Worm (Caenorhabditis elegans) whole organism, L3 larva: ENCODE data around the gene lipl-8.
"Not testable (repeated sequence)": the region's sequence is repeated elsewhere in the genome, so short reads cannot be mapped to it uniquely, and the experiment has no call there.

Experiments
- R02D3.7 ChIP-seq: fragments of 150-350 bp; optimal IDR thresholded peaks from 2 replicates; lab custom pipeline; 2014; ENCODE audit warnings: missing biosample characterization, missing genetic modification characterization
- ZK546.5 ChIP-seq: sonication (generic microtip); optimal IDR thresholded peaks from 2 replicates; lab custom pipeline; 2017; ENCODE audit warnings: missing biosample characterization, missing genetic modification characterization
- aly-2 ChIP-seq: fragments of 150-350 bp; optimal IDR thresholded peaks from 2 replicates; lab custom pipeline; 2014; ENCODE audit warnings: missing biosample characterization, missing genetic modification characterization
- ama-1 ChIP-seq: fragments of 150-350 bp; optimal IDR thresholded peaks from 2 replicates; lab custom pipeline; 2018
- ceh-82 ChIP-seq: fragments of 150-350 bp; optimal IDR thresholded peaks from 2 replicates; lab custom pipeline; 2014; ENCODE audit warnings: missing biosample characterization, missing genetic modification characterization
- ceh-9 ChIP-seq: sonication (generic microtip); optimal IDR thresholded peaks from 2 replicates; lab custom pipeline; 2018; ENCODE audit warnings: missing biosample characterization, missing genetic modification characterization
- daf-12 ChIP-seq: fragments of 150-350 bp; optimal IDR thresholded peaks from 2 replicates; lab custom pipeline; 2014; ENCODE audit warnings: missing biosample characterization, missing genetic modification reagents, missing genetic modification characterization
- egl-27 ChIP-seq: sonication (generic microtip); optimal IDR thresholded peaks from 4 replicates; lab custom pipeline; 2017; ENCODE audit warnings: missing biosample characterization, missing genetic modification reagents, missing genetic modification characterization
- egl-5 ChIP-seq: fragments of 150-350 bp; optimal IDR thresholded peaks from 2 replicates; lab custom pipeline; 2017; ENCODE audit warnings: missing biosample characterization, missing genetic modification reagents, missing genetic modification characterization, inconsistent platforms
- elt-3 ChIP-seq, 3 experiments: fragments of 150-350 bp in 1 of 3; sonication (generic microtip) in 2 of 3; optimal IDR thresholded peaks; 2 replicates in 2 of 3; 4 replicates in 1 of 3; lab custom pipeline; 2014 to 2017; ENCODE audit warnings: missing biosample characterization in 3 of 3, missing genetic modification characterization in 3 of 3
- fkh-10 ChIP-seq: sonication (generic microtip); optimal IDR thresholded peaks from 2 replicates; lab custom pipeline; 2017; ENCODE audit warnings: missing biosample characterization, missing genetic modification reagents, missing genetic modification characterization
- fos-1 ChIP-seq: fragments of 150-350 bp; optimal IDR thresholded peaks from 2 replicates; lab custom pipeline; 2014; ENCODE audit warnings: missing biosample characterization, missing genetic modification characterization
- hmg-11 ChIP-seq: sonication (generic microtip); optimal IDR thresholded peaks from 2 replicates; lab custom pipeline; 2016; ENCODE audit warnings: missing genetic modification characterization, missing compliant biosample characterization
- jun-1 ChIP-seq: fragments of 150-350 bp; optimal IDR thresholded peaks from 2 replicates; lab custom pipeline; 2014; ENCODE audit warnings: missing biosample characterization, missing genetic modification reagents, missing genetic modification characterization
- lin-15B ChIP-seq: fragments of 150-350 bp; optimal IDR thresholded peaks from 2 replicates; lab custom pipeline; 2014; ENCODE audit warnings: missing biosample characterization, missing genetic modification characterization
- lin-39 ChIP-seq: fragments of 150-350 bp; optimal IDR thresholded peaks from 2 replicates; lab custom pipeline; 2018; ENCODE audit warnings: missing biosample characterization, missing genetic modification reagents, missing genetic modification characterization
- lsy-12 ChIP-seq: sonication (generic microtip); optimal IDR thresholded peaks from 2 replicates; lab custom pipeline; 2016; ENCODE audit warnings: mild to moderate bottlenecking, missing genetic modification characterization, missing compliant biosample characterization
- mdl-1 ChIP-seq: fragments of 150-350 bp; optimal IDR thresholded peaks from 2 replicates; lab custom pipeline; 2014; ENCODE audit warnings: missing biosample characterization, missing genetic modification characterization
- mml-1 ChIP-seq: fragments of 150-350 bp; sonication (generic microtip); optimal IDR thresholded peaks from 3 replicates; lab custom pipeline; 2014; ENCODE audit warnings: missing biosample characterization, missing genetic modification characterization
- nfya-1 ChIP-seq: sonication (generic microtip); optimal IDR thresholded peaks from 2 replicates; lab custom pipeline; 2017; ENCODE audit warnings: missing genetic modification characterization, mild to moderate bottlenecking, missing compliant biosample characterization, antibody characterized with exemption, moderate library complexity; ENCODE audit not compliant: insufficient read depth
- nhr-23 ChIP-seq: fragments of 150-350 bp; optimal IDR thresholded peaks from 2 replicates; lab custom pipeline; 2014; ENCODE audit warnings: missing biosample characterization, missing genetic modification reagents, missing genetic modification characterization
- nhr-237 ChIP-seq: fragments of 150-350 bp; optimal IDR thresholded peaks from 2 replicates; lab custom pipeline; 2014; ENCODE audit warnings: missing biosample characterization, missing genetic modification characterization
- nhr-28 ChIP-seq: fragments of 150-350 bp; optimal IDR thresholded peaks from 2 replicates; lab custom pipeline; 2014; ENCODE audit warnings: missing biosample characterization, missing genetic modification characterization
- nhr-43 ChIP-seq: sonication (generic microtip); optimal IDR thresholded peaks from 2 replicates; lab custom pipeline; 2016; ENCODE audit warnings: mild to moderate bottlenecking, missing genetic modification characterization, missing compliant biosample characterization; ENCODE audit not compliant: poor library complexity, severe bottlenecking
- nhr-76 ChIP-seq: fragments of 150-350 bp; sonication (generic microtip); optimal IDR thresholded peaks from 5 replicates; lab custom pipeline; 2014; ENCODE audit warnings: missing biosample characterization, missing genetic modification characterization
- pha-4 ChIP-seq: fragments of 150-350 bp; optimal IDR thresholded peaks from 2 replicates; lab custom pipeline; 2014; ENCODE audit warnings: missing biosample characterization, missing genetic modification reagents, missing genetic modification characterization
- pqm-1 ChIP-seq: fragments of 150-350 bp; optimal IDR thresholded peaks from 2 replicates; lab custom pipeline; 2017; ENCODE audit warnings: missing biosample characterization, missing genetic modification characterization, inconsistent platforms
- skn-1 ChIP-seq: fragments of 150-350 bp; optimal IDR thresholded peaks from 2 replicates; lab custom pipeline; 2014; ENCODE audit warnings: missing biosample characterization, missing genetic modification characterization
- snpc-4 ChIP-seq: fragments of 150-350 bp; optimal IDR thresholded peaks from 2 replicates; lab custom pipeline; 2014; ENCODE audit warnings: missing biosample characterization, missing genetic modification characterization
- unc-39 ChIP-seq: sonication (generic microtip); optimal IDR thresholded peaks from 4 replicates; lab custom pipeline; 2017; ENCODE audit warnings: missing biosample characterization, missing genetic modification characterization
- zag-1 ChIP-seq: fragments of 150-350 bp; optimal IDR thresholded peaks from 2 replicates; lab custom pipeline; 2014; ENCODE audit warnings: missing biosample characterization, missing genetic modification characterization
- ztf-4 ChIP-seq: fragments of 150-350 bp; optimal IDR thresholded peaks from 2 replicates; lab custom pipeline; 2014; ENCODE audit warnings: missing biosample characterization, missing genetic modification characterization

The lipl-8 gene

DNA sequence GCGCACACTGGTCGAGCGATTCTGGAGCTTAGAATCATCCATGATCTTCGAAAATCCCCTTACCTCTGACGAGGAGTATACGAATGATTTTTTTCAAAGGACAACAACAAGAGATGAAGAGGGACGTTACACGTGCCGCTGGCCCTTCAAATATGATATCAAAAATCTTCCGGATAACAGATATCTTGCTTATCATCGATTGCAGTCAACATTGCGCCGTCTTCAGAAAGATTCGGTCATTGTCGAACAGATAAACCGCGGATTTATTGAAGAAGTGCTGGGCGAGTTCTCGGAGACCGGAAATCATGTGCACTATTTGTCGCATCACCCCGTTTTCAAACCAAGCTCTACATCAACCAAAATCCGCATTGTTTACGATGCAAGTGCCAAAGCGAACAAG is 14.1 kb upstream of the lipl-8 start:
- no peak for TF ChIP-seq egl-27 (tag; lab: Kevin White, UChicago)
- TF ChIP-seq, all 47 proteins: peak for 0

DNA sequence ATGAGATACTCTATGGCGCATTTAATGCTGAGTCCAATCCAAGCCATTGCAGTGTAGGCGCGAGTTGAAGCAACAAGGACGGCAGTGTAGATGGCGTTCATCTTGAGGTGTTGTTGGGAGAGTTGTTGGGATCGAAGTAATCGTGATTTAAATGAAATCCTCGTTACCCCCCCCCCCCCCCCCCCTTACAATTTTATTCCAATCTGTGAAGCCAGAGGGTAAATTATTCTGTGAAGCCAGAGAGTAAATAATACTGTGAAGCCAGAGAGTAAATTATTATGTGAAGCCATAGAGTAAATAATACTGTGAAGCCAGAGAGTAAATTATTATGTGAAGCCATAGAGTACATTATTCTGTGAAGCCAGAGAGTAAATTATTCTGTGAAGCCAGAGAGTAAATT is 1.8 kb upstream of the lipl-8 start, which contains the start of gene nspa-10:
nspa-10 (minus strand) TSS at position 101 of the 400 bp plus-strand sequence.
- TF ChIP-seq hmg-11; nhr-28 (tag; lab: Kevin White, UChicago); unc-39 (tag; lab: Kevin White, UChicago): not testable (repeated sequence)

DNA sequence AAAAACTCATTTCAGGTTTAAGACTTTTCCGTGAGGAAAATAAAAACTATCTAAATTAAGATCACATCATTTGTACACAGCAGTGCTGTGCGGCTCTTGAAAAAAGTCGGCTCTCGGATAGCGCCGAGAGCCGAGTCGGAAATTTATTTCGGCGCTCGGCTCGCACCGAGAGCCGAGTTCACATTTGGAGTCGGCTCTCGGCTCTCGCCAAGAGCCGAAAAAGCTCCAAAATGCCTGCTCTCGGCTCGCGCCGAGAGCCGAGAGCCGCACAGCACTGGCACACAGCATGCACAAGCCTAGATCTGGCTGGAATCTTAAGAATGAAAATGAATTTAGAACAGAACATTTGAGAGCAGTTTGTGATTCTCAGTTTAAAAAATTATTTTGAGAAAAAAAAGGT is 1.5 kb downstream of the lipl-8 start:
- TF ChIP-seq ztf-4, result no peak
- TF ChIP-seq ceh-82 (tag; lab: Kevin White, UChicago), result no peak
- no peak for TF ChIP-seq lin-39 (tag; lab: Kevin White, UChicago)
- TF ChIP-seq jun-1 (tag; lab: Kevin White, UChicago), result no peak
- no peak for TF ChIP-seq fos-1 (tag; lab: Kevin White, UChicago)
- TF ChIP-seq nhr-43 (tag; lab: Kevin White, UChicago), result no peak
- TF ChIP-seq pha-4 (tag; lab: Kevin White, UChicago), result no peak
- no peak for TF ChIP-seq nhr-23
- TF ChIP-seq egl-27 (tag; lab: Kevin White, UChicago), result no peak
- TF ChIP-seq nhr-28 (tag; lab: Kevin White, UChicago), result no peak
- no peak for TF ChIP-seq nhr-76 (tag; lab: Kevin White, UChicago)
- no peak for TF ChIP-seq skn-1
- TF ChIP-seq egl-5, result no peak
- TF ChIP-seq, all 47 proteins: peak for 0

- TF ChIP-seq egl-5 (no peak), R02D3.7 (tag; lab: Kevin White, UChicago) (no peak), lsy-12 (tag; lab: Kevin White, UChicago) (no peak), pha-4 (tag; lab: Kevin White, UChicago) (no peak), lin-39 (tag; lab: Kevin White, UChicago) (no peak), daf-12 (tag; lab: Kevin White, UChicago) (no peak), ztf-4 (no peak), ama-1 (lab: Kevin White, UChicago) (no peak), nhr-237 (tag; lab: Kevin White, UChicago) (no peak), lin-15B (tag; lab: Kevin White, UChicago) (no peak), elt-3 (tag; optimal IDR thresholded peaks at IDR 0.05; lab: Kevin White, UChicago) (no peak), snpc-4 (no peak), aly-2 (no peak), ceh-9 (tag; lab: Kevin White, UChicago) (no peak), mml-1 (tag; lab: Kevin White, UChicago) (no peak), ZK546.5 (tag; lab: Kevin White, UChicago) (no peak), nfya-1 (tag; lab: Kevin White, UChicago) (no peak), mdl-1 (tag; lab: Kevin White, UChicago) (no peak)
Measured at ce11 chrV:14744824-14745223, 3.7 kb downstream of the lipl-8 start.

DNA sequence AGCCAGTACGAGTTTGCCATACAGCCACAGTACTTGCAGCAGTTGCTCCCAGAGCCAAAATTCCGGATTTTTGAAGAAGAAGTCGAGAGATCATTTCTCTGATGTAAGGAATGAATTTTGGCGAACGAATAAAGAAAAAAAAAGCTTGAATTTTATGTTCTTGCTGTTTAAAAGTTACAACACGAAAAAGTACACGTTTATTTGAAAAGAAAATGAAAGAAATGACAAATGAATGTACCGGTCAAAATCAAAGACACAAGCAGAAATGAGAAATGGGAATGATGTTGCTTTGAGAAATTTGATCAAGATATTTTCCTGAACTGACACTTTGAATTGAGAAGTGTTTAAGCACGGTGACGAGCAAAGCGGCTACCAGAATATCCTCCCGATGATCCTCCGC is 7.3 kb downstream of the lipl-8 start, which contains the start of gene Y50E8A.6:
Y50E8A.6 (minus strand) TSS at position 101 of the 400 bp plus-strand sequence.
- TF ChIP-seq ZK546.5 (tag; lab: Kevin White, UChicago), result no peak
- no peak for TF ChIP-seq hmg-11

DNA sequence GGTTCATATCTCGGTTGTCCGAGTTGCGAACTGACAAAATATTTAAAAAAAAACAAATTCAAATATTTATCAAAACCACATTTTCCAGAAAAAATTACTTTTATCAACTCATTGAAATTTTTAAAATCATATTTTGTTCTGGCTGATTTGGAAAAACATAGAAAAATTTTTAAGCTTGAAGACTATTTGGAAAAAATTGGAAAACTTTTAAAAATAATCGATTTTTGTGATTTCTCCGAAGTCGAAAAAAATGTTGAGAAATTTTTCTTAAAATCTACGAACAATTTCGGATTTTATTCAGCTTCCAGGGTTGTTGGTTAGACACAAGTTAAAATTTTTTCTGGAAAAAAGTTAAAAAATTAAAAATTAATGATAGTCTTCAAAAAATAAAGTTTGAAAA is 11.7 kb downstream of the lipl-8 start, which contains the start of gene Y50E8A.5:
Y50E8A.5 (minus strand) TSS at position 101 of the 400 bp plus-strand sequence.
- TF ChIP-seq fkh-10 (no peak), zag-1 (tag; lab: Kevin White, UChicago) (no peak), lin-15B (tag; lab: Kevin White, UChicago) (no peak), ZK546.5 (tag; lab: Kevin White, UChicago) (no peak), pqm-1 (tag; lab: Kevin White, UChicago) (no peak)
